Fruit fly (Drosophila melanogaster): ENCODE data around the gene CG15601.
A peak's percentile ranks its signal among the peaks of the same experiment; 100 is the strongest.

Gene CG15601

DNA sequence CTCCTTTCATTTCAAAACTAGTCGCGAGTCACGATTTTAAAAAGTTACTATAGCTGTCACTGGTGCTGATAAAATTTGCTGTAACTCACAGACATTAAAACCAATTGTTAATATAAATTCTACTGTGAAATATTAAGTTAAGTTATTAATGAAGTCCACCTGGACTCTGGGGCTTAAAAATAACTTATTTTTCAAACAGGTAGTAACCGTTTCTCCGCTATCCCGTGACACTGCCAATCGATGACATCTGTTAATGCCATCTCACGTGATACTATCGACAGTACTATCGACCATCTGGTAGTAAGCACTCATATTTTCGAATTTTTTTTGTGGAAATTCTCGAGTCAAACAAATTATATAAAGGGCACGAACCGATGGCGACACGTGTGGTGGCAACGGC, 23.5 kb downstream of the CG15601 start, which contains the start of the genes CG12379 and MagR (continued):
- TF ChIP-seq unpg (GFP tag; optimal IDR thresholded peaks at IDR 0.05) (no peak), CG17912 (GFP tag; optimal IDR thresholded peaks at IDR 0.05) (no peak), ssp (GFP tag; IDR thresholded peaks at IDR 0.05) (0 out of 2 replicates have a peak, but pooled peaks have one; percentile 46), pnt (GFP tag; optimal IDR thresholded peaks at IDR 0.05) (peak; percentile 36), Ptx1 (GFP tag; IDR thresholded peaks at IDR 0.05) (peak; percentile 53), slou (GFP tag; optimal IDR thresholded peaks at IDR 0.05) (peak; percentile 35), CG9876 (GFP tag; optimal IDR thresholded peaks at IDR 0.05) (peak; percentile 47), tll (GFP tag; optimal IDR thresholded peaks at IDR 0.05) (peak in 1 of 2 experiments; percentile 83), CG10959 (GFP tag; IDR thresholded peaks at IDR 0.05) (no peak), run (tag; optimal IDR thresholded peaks at IDR 0.05) (no peak), Vsx1 (GFP tag; optimal IDR thresholded peaks at IDR 0.05) (no peak), nerfin-1 (tag; optimal IDR thresholded peaks at IDR 0.05) (peak; percentile 79), CG13624 (GFP tag; optimal IDR thresholded peaks at IDR 0.05) (peak; percentile 21), CG6765 (GFP tag; optimal IDR thresholded peaks at IDR 0.05) (no peak), MESR4 (GFP tag; optimal IDR thresholded peaks at IDR 0.05) (no peak), ATbp (GFP tag; optimal IDR thresholded peaks at IDR 0.05) (no peak), Bteb2 (GFP tag; optimal IDR thresholded peaks at IDR 0.05) (peak; percentile 16), cwo (GFP tag; optimal IDR thresholded peaks at IDR 0.05) (no peak), CG30431 (GFP tag; optimal IDR thresholded peaks at IDR 0.05) (no peak), ap (GFP tag; IDR thresholded peaks at IDR 0.05) (no peak), ci (GFP tag; IDR thresholded peaks at IDR 0.05) (no peak), Atf-2 (GFP tag; optimal IDR thresholded peaks at IDR 0.05) (peak; percentile 57), ken (GFP tag; IDR thresholded peaks at IDR 0.05) (no peak), corto (GFP tag; optimal IDR thresholded peaks at IDR 0.05) (no peak), trem (tag; optimal IDR thresholded peaks at IDR 0.05) (peak; percentile 54), Antp (GFP tag; optimal IDR thresholded peaks at IDR 0.05) (peak; percentile 51), CG34376 (GFP tag; optimal IDR thresholded peaks at IDR 0.05) (peak; percentile 77), Spps (tag; optimal IDR thresholded peaks at IDR 0.05) (no peak), E2f1 (GFP tag; IDR thresholded peaks at IDR 0.05) (peak; percentile 32; the same call in 1 of the 2 replicates), CG31224 (GFP tag; IDR thresholded peaks at IDR 0.05) (peak; percentile 49; the same call in 1 of the 2 replicates), CG7745 (tag; optimal IDR thresholded peaks at IDR 0.05) (no peak), insv (GFP tag; optimal IDR thresholded peaks at IDR 0.05) (peak in 1 of 2 experiments; percentile 48), sqz (GFP tag; optimal IDR thresholded peaks at IDR 0.05) (no peak), CG9609 (GFP tag; optimal IDR thresholded peaks at IDR 0.05) (peak; percentile 31), gcm (GFP tag; optimal IDR thresholded peaks at IDR 0.05) (no peak), ranshi (GFP tag; IDR thresholded peaks at IDR 0.05) (0 out of 2 replicates have a peak, but pooled peaks have one; percentile 31), CG16779 (GFP tag; IDR thresholded peaks at IDR 0.05) (no peak), p53 (GFP tag; optimal IDR thresholded peaks at IDR 0.05) (no peak), CG4328 (GFP tag; optimal IDR thresholded peaks at IDR 0.05) (no peak), pan (optimal IDR thresholded peaks at IDR 0.05) (no peak), pan (GFP tag; optimal IDR thresholded peaks at IDR 0.05 in 1 of 2, IDR thresholded peaks at IDR 0.05 in 1 of 2) (no peak), Side (GFP tag; optimal IDR thresholded peaks at IDR 0.05) (peak; percentile 62), CG1602 (GFP tag; optimal IDR thresholded peaks at IDR 0.05) (peak; percentile 45), Ada2b (GFP tag; IDR thresholded peaks at IDR 0.05) (0 out of 2 replicates have a peak, but pooled peaks have one; percentile 9), dmrt99B (tag; optimal IDR thresholded peaks at IDR 0.05) (no peak), sim (GFP tag; IDR thresholded peaks at IDR 0.05) (no peak), sob (GFP tag; IDR thresholded peaks at IDR 0.05) (peak; percentile 58), CG30403 (GFP tag; optimal IDR thresholded peaks at IDR 0.05) (peak; percentile 74), trh (GFP tag; optimal IDR thresholded peaks at IDR 0.05) (no peak), scrt (GFP tag; optimal IDR thresholded peaks at IDR 0.05) (no peak), Sox102F (GFP tag; optimal IDR thresholded peaks at IDR 0.05) (no peak), NC2β (GFP tag; optimal IDR thresholded peaks at IDR 0.05) (peak; percentile 41)

All from whole organism, embryonic.